Worm (Caenorhabditis elegans): Measurements from ENCODE around the gene arf-1.

DNA sequence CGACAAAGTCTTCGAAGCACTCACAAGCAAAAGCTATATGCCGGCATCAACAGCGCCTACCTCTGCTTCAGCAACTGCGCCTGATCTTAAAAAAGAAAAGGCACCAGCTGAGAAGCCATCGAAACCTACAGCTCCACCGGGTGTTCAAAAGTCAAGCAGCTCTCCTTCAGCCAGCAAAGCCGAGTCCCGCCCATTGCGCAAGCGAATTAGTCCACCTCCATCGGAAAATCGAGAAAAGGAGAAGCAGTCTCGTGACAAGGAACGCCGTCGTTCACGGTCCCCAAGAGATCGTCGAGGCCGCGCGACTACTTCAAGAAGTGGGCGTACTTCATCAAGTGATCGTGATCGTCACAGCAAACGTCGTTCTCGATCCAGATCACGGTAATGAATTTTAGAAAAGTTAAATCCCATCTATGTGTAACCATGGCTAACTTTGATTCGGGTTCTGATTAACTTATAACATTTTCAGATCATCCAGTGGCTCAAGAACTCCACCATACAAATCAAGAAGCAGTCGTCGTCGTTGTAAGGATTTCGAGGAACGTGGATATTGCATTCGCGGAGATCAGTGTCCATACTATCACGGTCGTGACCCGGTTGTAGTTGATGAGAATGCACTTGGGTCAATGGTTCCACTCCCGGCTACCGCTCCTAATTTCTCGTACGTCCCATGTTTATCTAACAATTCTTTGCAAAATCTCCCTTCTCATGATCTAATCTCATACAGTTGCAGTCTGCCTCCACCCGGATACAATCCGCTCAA is 2.6 kb upstream of the arf-1 start:
- no peak for TF ChIP-seq nhr-77 (tag; optimal IDR thresholded peaks at IDR 0.05)
- TF ChIP-seq zag-1 (tag; optimal IDR thresholded peaks at IDR 0.05) = no peak

Measured in whole organism, L4 larva.